Worm (Caenorhabditis elegans): Measurements from ENCODE around the gene ZK813.1.

DNA sequence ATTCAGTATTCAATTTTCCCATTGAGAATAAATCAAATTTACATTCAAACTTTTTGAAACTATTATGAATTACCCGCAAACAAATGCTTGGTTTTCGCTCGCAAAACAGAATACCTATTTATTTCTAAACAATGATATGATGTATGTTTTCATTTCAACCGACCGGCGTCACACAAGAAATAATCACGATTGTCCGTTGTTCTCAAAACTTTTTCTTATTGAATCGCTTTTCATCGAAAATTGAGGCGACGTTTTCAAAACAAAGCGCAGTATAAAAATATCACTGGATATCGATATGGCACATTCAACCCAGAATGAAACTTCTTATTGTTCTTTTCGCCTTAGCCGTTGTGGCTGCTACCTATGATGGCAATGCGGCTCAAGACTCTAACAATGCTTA is 4.6 kb upstream of the ZK813.1 start, which contains the start of gene ZK813.3:
- TF ChIP-seq nfya-1 (tag; optimal IDR thresholded peaks at IDR 0.05) = no peak
- TF ChIP-seq ets-4 (tag; optimal IDR thresholded peaks at IDR 0.05) = no peak
- no peak for TF ChIP-seq tbx-2 (tag; optimal IDR thresholded peaks at IDR 0.05)
- no peak for TF ChIP-seq mec-3 (tag; optimal IDR thresholded peaks at IDR 0.05; ENCODE audit: borderline replicate concordance)
- TF ChIP-seq ceh-9 (tag; optimal IDR thresholded peaks at IDR 0.05) = no peak
- no peak for TF ChIP-seq unc-86 (tag; optimal IDR thresholded peaks at IDR 0.05)
- no peak for TF ChIP-seq unc-55 (GFP tag; optimal IDR thresholded peaks at IDR 0.05)
- no peak for TF ChIP-seq ama-1 (optimal IDR thresholded peaks at IDR 0.05)
- TF ChIP-seq ceh-30 (tag; optimal IDR thresholded peaks at IDR 0.05) = no peak
- no peak for TF ChIP-seq pha-4 (tag; optimal IDR thresholded peaks at IDR 0.05)

Measured in whole organism, late embryonic.